Fruit fly (Drosophila melanogaster) whole organism, embryonic: Measurements from ENCODE around the gene CtBP.

Experiments
- Asciz ChIP-seq: fragments of 200-800 bp; sonication (Bioruptor generic); optimal IDR thresholded peaks from 2 replicates; lab custom pipeline; 2017; ENCODE audit warnings: missing biosample characterization, mild to moderate bottlenecking, missing genetic modification characterization, missing genetic modification reagents
- Bgb ChIP-seq: fragments of 200-800 bp; sonication (Bioruptor generic); IDR thresholded peaks from 2 replicates; pipeline ENCODE4 v1.3.6; 2022; ENCODE audit warnings: missing biosample characterization, missing genetic modification characterization; ENCODE audit not compliant: partially characterized antibody
- CG10565 ChIP-seq: fragments of 200-800 bp; sonication (Bioruptor generic); optimal IDR thresholded peaks from 3 replicates; lab custom pipeline; 2016; ENCODE audit warnings: missing biosample characterization, mild to moderate bottlenecking, missing genetic modification characterization
- CG12236 ChIP-seq: fragments of 200-800 bp; sonication (Bioruptor generic); optimal IDR thresholded peaks from 2 replicates; lab custom pipeline; 2016; ENCODE audit warnings: missing biosample characterization, missing genetic modification characterization
- CG12299 ChIP-seq: fragments of 200-800 bp; sonication (Bioruptor generic); optimal IDR thresholded peaks from 2 replicates; lab custom pipeline; 2018; ENCODE audit warnings: missing biosample characterization, mild to moderate bottlenecking, missing genetic modification characterization
- CG13624 ChIP-seq: fragments of 200-800 bp; sonication (Bioruptor generic); optimal IDR thresholded peaks from 2 replicates; lab custom pipeline; 2016; ENCODE audit warnings: missing biosample characterization, missing genetic modification characterization
- CG15269 ChIP-seq: fragments of 200-800 bp; sonication (Bioruptor generic); optimal IDR thresholded peaks from 2 replicates; lab custom pipeline; 2018; ENCODE audit warnings: missing biosample characterization, mild to moderate bottlenecking, missing genetic modification characterization, moderate library complexity
- CG17328 ChIP-seq: fragments of 200-800 bp; sonication (Bioruptor generic); IDR thresholded peaks from 2 replicates; pipeline ENCODE4 v1.3.6; 2022; ENCODE audit warnings: missing biosample characterization, missing genetic modification characterization
- CG17359 ChIP-seq: fragments of 200-800 bp; sonication (Bioruptor generic); optimal IDR thresholded peaks from 3 replicates; lab custom pipeline; 2018; ENCODE audit warnings: missing biosample characterization, mild to moderate bottlenecking, missing genetic modification characterization, moderate library complexity
- CG2875 ChIP-seq: fragments of 200-800 bp; sonication (Bioruptor generic); optimal IDR thresholded peaks from 2 replicates; lab custom pipeline; 2017; ENCODE audit warnings: missing biosample characterization, mild to moderate bottlenecking, missing genetic modification characterization, missing genetic modification reagents
- CG32772 ChIP-seq: fragments of 200-800 bp; sonication (Bioruptor generic); IDR thresholded peaks from 2 replicates; pipeline ENCODE4 v1.3.6; 2022; ENCODE audit warnings: missing biosample characterization, missing genetic modification characterization
- CG42726 ChIP-seq: fragments of 200-800 bp; sonication (Bioruptor generic); IDR thresholded peaks from 2 replicates; pipeline ENCODE4 v1.3.6; 2022; ENCODE audit warnings: missing biosample characterization, missing genetic modification characterization; ENCODE audit not compliant: partially characterized antibody
- CG4328 ChIP-seq: fragments of 200-800 bp; sonication (Bioruptor generic); optimal IDR thresholded peaks from 3 replicates; lab custom pipeline; 2017; ENCODE audit warnings: missing biosample characterization, missing genetic modification reagents, missing genetic modification characterization
- CG7372 ChIP-seq: fragments of 200-800 bp; sonication (Bioruptor generic); IDR thresholded peaks from 2 replicates; pipeline ENCODE4 v1.3.6; 2022; ENCODE audit warnings: missing biosample characterization, missing genetic modification characterization
- CG7745 ChIP-seq: fragments of 200-800 bp; sonication (Bioruptor generic); optimal IDR thresholded peaks from 2 replicates; lab custom pipeline; 2018; ENCODE audit warnings: missing biosample characterization, mild to moderate bottlenecking, missing genetic modification characterization, moderate library complexity
- CG9932 ChIP-seq: fragments of 200-800 bp; sonication (Bioruptor generic); IDR thresholded peaks from 2 replicates; pipeline ENCODE4 v1.3.6; 2022; ENCODE audit warnings: missing biosample characterization, missing genetic modification characterization
- Dip2 ChIP-seq: fragments of 200-800 bp; sonication (Bioruptor generic); IDR thresholded peaks from 2 replicates; pipeline ENCODE4 v1.3.6; 2022; ENCODE audit warnings: missing biosample characterization, missing genetic modification characterization
- Doc2 ChIP-seq: fragments of 200-800 bp; sonication (Bioruptor generic); IDR thresholded peaks from 2 replicates; pipeline ENCODE4 v1.3.6; 2022; ENCODE audit warnings: missing biosample characterization, missing genetic modification characterization
- Ets97D ChIP-seq: fragments of 200-800 bp; sonication (Bioruptor generic); optimal IDR thresholded peaks from 3 replicates; lab custom pipeline; 2016; ENCODE audit warnings: missing biosample characterization, missing genetic modification characterization
- Gsc ChIP-seq: fragments of 200-800 bp; sonication (Bioruptor generic); IDR thresholded peaks from 2 replicates; pipeline ENCODE4 v1.3.6; 2022; ENCODE audit warnings: missing biosample characterization, missing genetic modification characterization
- HLH4C ChIP-seq: fragments of 200-800 bp; sonication (Bioruptor generic); IDR thresholded peaks from 3 replicates; pipeline ENCODE4 v1.3.6; 2022; ENCODE audit warnings: missing biosample characterization, missing genetic modification characterization; ENCODE audit not compliant: partially characterized antibody
- Hr51 ChIP-seq, 2 experiments: fragments of 200-800 bp; sonication (Bioruptor generic); optimal IDR thresholded peaks; 2 replicates in 1 of 2; 3 replicates in 1 of 2; lab custom pipeline; 2016 to 2018; ENCODE audit warnings: missing biosample characterization in 2 of 2, missing genetic modification characterization in 2 of 2, mild to moderate bottlenecking in 1 of 2, moderate library complexity in 1 of 2
- Jarid2 ChIP-seq: fragments of 200-800 bp; sonication (Bioruptor generic); optimal IDR thresholded peaks from 3 replicates; lab custom pipeline; 2017; ENCODE audit warnings: mild to moderate bottlenecking, missing biosample characterization, missing genetic modification reagents, missing genetic modification characterization
- Meics ChIP-seq: fragments of 200-800 bp; sonication (Bioruptor generic); optimal IDR thresholded peaks from 2 replicates; lab custom pipeline; 2017; ENCODE audit warnings: missing biosample characterization, mild to moderate bottlenecking, missing genetic modification characterization
- NC2α ChIP-seq: fragments of 200-800 bp; sonication (Bioruptor generic); optimal IDR thresholded peaks from 2 replicates; lab custom pipeline; 2016; ENCODE audit warnings: missing biosample characterization, missing genetic modification characterization
- Nf-YA ChIP-seq: fragments of 200-800 bp; sonication (Bioruptor generic); IDR thresholded peaks from 2 replicates; pipeline ENCODE4 v1.3.6; 2022; ENCODE audit warnings: missing biosample characterization, missing genetic modification characterization
- NfI ChIP-seq: fragments of 200-800 bp; sonication (Bioruptor generic); optimal IDR thresholded peaks from 3 replicates; lab custom pipeline; 2018; ENCODE audit warnings: missing biosample characterization, mild to moderate bottlenecking, missing genetic modification characterization, moderate library complexity
- Oli ChIP-seq: fragments of 200-800 bp; sonication (Bioruptor generic); optimal IDR thresholded peaks from 2 replicates; lab custom pipeline; 2018; ENCODE audit warnings: missing biosample characterization, mild to moderate bottlenecking, missing genetic modification characterization, moderate library complexity
- PHDP ChIP-seq: fragments of 200-800 bp; sonication (Bioruptor generic); optimal IDR thresholded peaks from 3 replicates; lab custom pipeline; 2018; ENCODE audit warnings: missing biosample characterization, mild to moderate bottlenecking, missing genetic modification characterization, moderate library complexity
- Ssrp ChIP-seq: fragments of 200-800 bp; sonication (Bioruptor generic); optimal IDR thresholded peaks from 2 replicates; lab custom pipeline; 2018; ENCODE audit warnings: missing biosample characterization, mild to moderate bottlenecking, missing genetic modification characterization, moderate library complexity
- ap ChIP-seq: fragments of 200-800 bp; sonication (Bioruptor generic); IDR thresholded peaks from 2 replicates; pipeline ENCODE4 v1.3.6; 2022; ENCODE audit warnings: missing biosample characterization, missing genetic modification characterization
- bigmax ChIP-seq: fragments of 200-800 bp; sonication (Bioruptor generic); optimal IDR thresholded peaks from 2 replicates; lab custom pipeline; 2018; ENCODE audit warnings: missing biosample characterization, mild to moderate bottlenecking, missing genetic modification characterization
- cas ChIP-seq: fragments of 200-800 bp; sonication (Bioruptor generic); IDR thresholded peaks from 2 replicates; pipeline ENCODE4 v1.3.6; 2022; ENCODE audit warnings: missing biosample characterization, missing genetic modification characterization
- dati ChIP-seq: fragments of 200-800 bp; sonication (Bioruptor generic); IDR thresholded peaks from 2 replicates; pipeline ENCODE4 v1.3.6; 2022; ENCODE audit warnings: missing biosample characterization, missing genetic modification characterization
- disco-r ChIP-seq: fragments of 200-800 bp; sonication (Bioruptor generic); optimal IDR thresholded peaks from 2 replicates; lab custom pipeline; 2016; ENCODE audit warnings: missing biosample characterization, missing genetic modification characterization
- dm ChIP-seq: fragments of 200-800 bp; sonication (Bioruptor generic); optimal IDR thresholded peaks from 3 replicates; lab custom pipeline; 2016; ENCODE audit warnings: missing biosample characterization, missing genetic modification characterization
- gro ChIP-seq: fragments of 200-800 bp; sonication (Bioruptor generic); optimal IDR thresholded peaks from 2 replicates; lab custom pipeline; 2016; ENCODE audit warnings: missing biosample characterization, missing genetic modification characterization
- her ChIP-seq: fragments of 200-800 bp; sonication (Bioruptor generic); optimal IDR thresholded peaks from 2 replicates; lab custom pipeline; 2016; ENCODE audit warnings: missing biosample characterization, missing genetic modification characterization
- klu ChIP-seq: fragments of 200-800 bp; sonication (Bioruptor generic); IDR thresholded peaks from 2 replicates; pipeline ENCODE4 v1.3.6; 2022; ENCODE audit warnings: missing biosample characterization, missing genetic modification characterization
- lbe ChIP-seq: fragments of 200-800 bp; sonication (Bioruptor generic); optimal IDR thresholded peaks from 2 replicates; lab custom pipeline; 2016; ENCODE audit warnings: missing biosample characterization, mild to moderate bottlenecking, missing genetic modification characterization
- lola ChIP-seq, 3 experiments: fragments of >200 bp in 2 of 3; fragments of 200-800 bp in 1 of 3; sonication (Bioruptor generic) in 1 of 3; optimal IDR thresholded peaks; 2 replicates each; lab custom pipeline; 2017 to 2019; ENCODE audit warnings: missing biosample characterization in 3 of 3, missing genetic modification characterization in 3 of 3, mild to moderate bottlenecking in 1 of 3, moderate library complexity in 1 of 3
- mirr ChIP-seq: fragments of 200-800 bp; sonication (Bioruptor generic); optimal IDR thresholded peaks from 3 replicates; lab custom pipeline; 2018; ENCODE audit warnings: missing biosample characterization, mild to moderate bottlenecking, missing genetic modification characterization
- nau ChIP-seq: fragments of 200-800 bp; sonication (Bioruptor generic); optimal IDR thresholded peaks from 3 replicates; lab custom pipeline; 2017; ENCODE audit warnings: missing biosample characterization, mild to moderate bottlenecking, missing genetic modification characterization, missing genetic modification reagents
- pan ChIP-seq, 4 experiments: fragments of >200 bp in 3 of 4; fragments of 200-800 bp in 1 of 4; sonication (Bioruptor generic) in 1 of 4; optimal IDR thresholded peaks in 3 of 4; IDR thresholded peaks in 1 of 4; 2 replicates each; pipeline versions ENCODE4 v1.3.6 to Lab custom; 2017 to 2022; ENCODE audit warnings: missing biosample characterization in 2 of 4, missing genetic modification characterization in 2 of 4, mixed read lengths in 1 of 4
- schlank ChIP-seq: fragments of 200-800 bp; sonication (Bioruptor generic); optimal IDR thresholded peaks from 2 replicates; lab custom pipeline; 2018; ENCODE audit warnings: missing biosample characterization, mild to moderate bottlenecking, missing genetic modification characterization
- seq ChIP-seq: fragments of 200-800 bp; sonication (Bioruptor generic); IDR thresholded peaks from 2 replicates; pipeline ENCODE4 v1.3.6; 2022; ENCODE audit warnings: missing biosample characterization, missing genetic modification characterization
- unpg ChIP-seq: fragments of 200-800 bp; sonication (Bioruptor generic); optimal IDR thresholded peaks from 3 replicates; lab custom pipeline; 2018; ENCODE audit warnings: missing biosample characterization, mild to moderate bottlenecking, missing genetic modification characterization, moderate library complexity

Gene CtBP

dm6 chr3R:12982167-12982981 is 29.1 kb upstream of the CtBP start (continued):
- TF ChIP-seq Ets97D (GFP tag; lab: Kevin White, UChicago): no peak
- 0 out of 2 replicates have a peak, but pooled peaks have one; percentile 10 for TF ChIP-seq cas (GFP tag; lab: Robert Waterston, UW)
- peak in 1 of 2 experiments; percentile 83 for TF ChIP-seq Hr51 (GFP tag; optimal IDR thresholded peaks at IDR 0.05; lab: Kevin White, UChicago)
- TF ChIP-seq CG32772: peak; percentile 66
- TF ChIP-seq Ssrp (tag; lab: Kevin White, UChicago): peak; percentile 67
- TF ChIP-seq dm (GFP tag; lab: Kevin White, UChicago): no peak
- peak; percentile 70 for TF ChIP-seq unpg (GFP tag; lab: Kevin White, UChicago)
- peak in 2 of 3 experiments; percentile 56 to 63 for TF ChIP-seq lola (GFP tag; optimal IDR thresholded peaks at IDR 0.05; lab: Kevin White, UChicago)
- no peak; the same call in 1 of the 2 replicates for TF ChIP-seq Bgb
- peak; percentile 81 for TF ChIP-seq CG9932
- TF ChIP-seq CG10565 (GFP tag; lab: Kevin White, UChicago): peak; percentile 16
- TF ChIP-seq klu (GFP tag; lab: Robert Waterston, UW): peak; percentile 43; the same call in 1 of the 2 replicates
- TF ChIP-seq CG4328: peak; percentile 58
- no peak for TF ChIP-seq Dip2
- TF ChIP-seq seq (GFP tag; lab: Robert Waterston, UW): peak; percentile 76
- TF ChIP-seq Gsc (GFP tag; lab: Robert Waterston, UW): no peak
- peak; percentile 12 for TF ChIP-seq disco-r (GFP tag; lab: Kevin White, UChicago)
- no peak for TF ChIP-seq gro (GFP tag; lab: Kevin White, UChicago)
- no peak for TF ChIP-seq CG7745 (tag; lab: Kevin White, UChicago)
- TF ChIP-seq NC2α (GFP tag; lab: Kevin White, UChicago): no peak
- peak; percentile 72 for TF ChIP-seq mirr (GFP tag; lab: Kevin White, UChicago)
- no peak for TF ChIP-seq CG2875 (GFP tag; lab: Kevin White, UChicago)
- no peak for TF ChIP-seq pan (optimal IDR thresholded peaks at IDR 0.05; lab: Kevin White, UChicago)
- peak in 1 of 2 experiments; percentile 64 for TF ChIP-seq pan (GFP tag; optimal IDR thresholded peaks at IDR 0.05 in 1 of 2, IDR thresholded peaks at IDR 0.05 in 1 of 2)
- TF ChIP-seq her: no peak
- TF ChIP-seq Asciz: peak; percentile 42
- TF ChIP-seq CG13624: peak; percentile 38
- no peak for TF ChIP-seq CG42726 (GFP tag; lab: Robert Waterston, UW)
- no peak for TF ChIP-seq Nf-YA (GFP tag; lab: Robert Waterston, UW)
- peak; percentile 2 for TF ChIP-seq CG12236 (GFP tag; lab: Kevin White, UChicago)
- peak; percentile 65 for TF ChIP-seq CG17359 (tag; lab: Kevin White, UChicago)
- peak; percentile 86 for TF ChIP-seq Meics (GFP tag; lab: Kevin White, UChicago)
- peak; percentile 14 for TF ChIP-seq CG12299
- TF ChIP-seq CG17328: peak; percentile 57; the same call in 1 of the 2 replicates
- no peak for TF ChIP-seq nau
- no peak for TF ChIP-seq Jarid2 (GFP tag; lab: Kevin White, UChicago)
- TF ChIP-seq CG15269 (tag; lab: Kevin White, UChicago): peak; percentile 83
- TF ChIP-seq Doc2 (GFP tag; lab: Robert Waterston, UW): no peak
- TF ChIP-seq lbe (GFP tag; lab: Kevin White, UChicago): peak; percentile 20
- peak; percentile 83 for TF ChIP-seq PHDP
- peak; percentile 37 for TF ChIP-seq schlank (tag; lab: Kevin White, UChicago)
- TF ChIP-seq Oli (tag; lab: Kevin White, UChicago): peak; percentile 83
- TF ChIP-seq CG7372 (GFP tag; lab: Robert Waterston, UW): 0 out of 2 replicates have a peak, but pooled peaks have one; percentile 33
- TF ChIP-seq HLH4C (GFP tag; lab: Robert Waterston, UW): no peak
- no peak for TF ChIP-seq bigmax (GFP tag; lab: Kevin White, UChicago)
- peak; percentile 77 for TF ChIP-seq NfI
- no peak for TF ChIP-seq dati (GFP tag; lab: Robert Waterston, UW)
- TF ChIP-seq ap: no peak
